Worm (Caenorhabditis elegans) whole organism, late embryonic: ENCODE measurements around the gene mrpl-36.

Experiments
- C08G9.2 ChIP-seq: sonication (generic microtip); optimal IDR thresholded peaks from 2 replicates; lab custom pipeline; 2016; ENCODE audit warnings: mild to moderate bottlenecking, missing genetic modification characterization, moderate library complexity, missing compliant biosample characterization
- ceh-19 ChIP-seq: fragments of 200-800 bp; sonication (Bioruptor generic); optimal IDR thresholded peaks from 2 replicates; lab custom pipeline; 2018; ENCODE audit warnings: mild to moderate bottlenecking, missing genetic modification characterization, missing compliant biosample characterization
- ceh-48 ChIP-seq: sonication (generic microtip); optimal IDR thresholded peaks from 2 replicates; lab custom pipeline; 2016; ENCODE audit warnings: missing genetic modification characterization, inconsistent platforms, missing compliant biosample characterization
- elt-4 ChIP-seq: sonication (generic microtip); optimal IDR thresholded peaks from 2 replicates; lab custom pipeline; 2016; ENCODE audit warnings: missing genetic modification characterization, missing compliant biosample characterization
- fax-1 ChIP-seq: sonication (generic microtip); optimal IDR thresholded peaks from 2 replicates; lab custom pipeline; 2016; ENCODE audit warnings: missing genotype, missing genetic modification characterization, missing compliant biosample characterization
- pha-4 ChIP-seq: fragments of 150-350 bp; optimal IDR thresholded peaks from 2 replicates; lab custom pipeline; 2018; ENCODE audit warnings: missing biosample characterization, missing genetic modification reagents, missing genetic modification characterization
- ref-2 ChIP-seq: sonication (generic microtip); optimal IDR thresholded peaks from 2 replicates; lab custom pipeline; 2016; ENCODE audit warnings: missing genetic modification characterization, missing compliant biosample characterization
- sox-4 ChIP-seq: sonication (generic microtip); optimal IDR thresholded peaks from 2 replicates; lab custom pipeline; 2017; ENCODE audit warnings: mild to moderate bottlenecking, missing genetic modification characterization, inconsistent platforms, missing compliant biosample characterization

DNA sequence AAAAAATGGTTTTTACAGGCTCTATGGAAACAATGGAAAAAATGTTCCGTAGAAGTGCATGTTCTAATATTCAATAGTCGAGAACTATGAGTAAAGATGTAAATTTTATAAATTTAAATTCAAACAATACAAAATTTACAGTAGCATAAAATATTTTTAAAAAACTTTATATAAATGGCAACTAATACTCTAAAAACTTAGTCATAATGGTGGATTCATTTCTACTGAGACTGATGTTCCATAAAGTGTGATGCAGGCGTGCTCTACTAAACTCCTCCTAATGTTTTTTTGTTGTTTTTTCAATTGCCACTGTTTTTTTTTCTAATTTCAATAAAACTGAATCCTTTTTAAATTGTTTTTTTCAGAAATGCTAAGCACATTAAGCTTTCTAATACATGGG is 39.7 kb downstream of the mrpl-36 start, which contains the start of gene gtap-2:
- no peak for TF ChIP-seq ceh-19 (GFP tag; lab: Kevin White, UChicago)
- TF ChIP-seq pha-4 (tag; lab: Kevin White, UChicago): no peak
- TF ChIP-seq ceh-48 (tag; lab: Kevin White, UChicago): no peak
- TF ChIP-seq fax-1 (tag; lab: Kevin White, UChicago): peak; percentile 48
- no peak for TF ChIP-seq elt-4 (tag; lab: Kevin White, UChicago)
- no peak for TF ChIP-seq sox-4 (tag; lab: Kevin White, UChicago)
- no peak for TF ChIP-seq ref-2
- no peak for TF ChIP-seq C08G9.2 (tag; lab: Kevin White, UChicago)
